Worm (Caenorhabditis elegans) whole organism, L2 larva: ENCODE data around the gene mes-1.

ENCODE experiments used
- C34F6.9 ChIP-seq: fragments of 150-350 bp; optimal IDR thresholded peaks from 2 replicates; lab custom pipeline; 2014; ENCODE audit warnings: missing biosample characterization, missing genetic modification characterization
- F13H6.1 ChIP-seq: sonication (generic microtip); optimal IDR thresholded peaks from 2 replicates; lab custom pipeline; 2016; ENCODE audit warnings: missing genetic modification characterization, missing compliant biosample characterization
- Y55F3AM.14 ChIP-seq: fragments of 200-800 bp; sonication (Bioruptor generic); optimal IDR thresholded peaks from 2 replicates; lab custom pipeline; 2018; ENCODE audit warnings: mild to moderate bottlenecking, missing genetic modification characterization, missing compliant biosample characterization
- ZK546.5 ChIP-seq: sonication (generic microtip); optimal IDR thresholded peaks from 2 replicates; lab custom pipeline; 2017; ENCODE audit warnings: missing biosample characterization, missing genetic modification characterization
- alr-1 ChIP-seq: fragments of 150-350 bp; optimal IDR thresholded peaks from 2 replicates; lab custom pipeline; 2014; ENCODE audit warnings: missing biosample characterization, missing genetic modification characterization
- ama-1 ChIP-seq: fragments of 150-350 bp; optimal IDR thresholded peaks from 2 replicates; lab custom pipeline; 2018; ENCODE audit warnings: inconsistent platforms
- ceh-16 ChIP-seq: fragments of 150-350 bp; optimal IDR thresholded peaks from 2 replicates; lab custom pipeline; 2014; ENCODE audit warnings: missing biosample characterization, missing genetic modification characterization
- ceh-82 ChIP-seq: fragments of 150-350 bp; optimal IDR thresholded peaks from 2 replicates; lab custom pipeline; 2014; ENCODE audit warnings: missing biosample characterization, missing genetic modification characterization
- crh-2 ChIP-seq: sonication (generic microtip); optimal IDR thresholded peaks from 2 replicates; lab custom pipeline; 2017; ENCODE audit warnings: missing biosample characterization, missing genetic modification characterization
- dmd-4 ChIP-seq: sonication (generic microtip); optimal IDR thresholded peaks from 2 replicates; lab custom pipeline; 2017; ENCODE audit warnings: missing biosample characterization, missing genetic modification characterization
- elt-1 ChIP-seq: fragments of 150-350 bp; optimal IDR thresholded peaks from 2 replicates; lab custom pipeline; 2014; ENCODE audit warnings: missing biosample characterization, missing genetic modification characterization
- elt-3 ChIP-seq: sonication (generic microtip); optimal IDR thresholded peaks from 2 replicates; lab custom pipeline; 2017; ENCODE audit warnings: missing biosample characterization, missing genetic modification characterization
- fos-1 ChIP-seq: fragments of 150-350 bp; optimal IDR thresholded peaks from 2 replicates; lab custom pipeline; 2014; ENCODE audit warnings: missing biosample characterization, missing genetic modification characterization
- gmeb-1 ChIP-seq: fragments of 150-350 bp; optimal IDR thresholded peaks from 2 replicates; lab custom pipeline; 2014; ENCODE audit warnings: missing biosample characterization, missing genetic modification characterization
- lin-11 ChIP-seq: fragments of 150-350 bp; sonication (generic microtip); optimal IDR thresholded peaks from 2 replicates; lab custom pipeline; 2014; ENCODE audit warnings: missing biosample characterization, missing genetic modification characterization, inconsistent platforms, mixed read lengths
- lin-13 ChIP-seq: fragments of 150-350 bp; optimal IDR thresholded peaks from 2 replicates; lab custom pipeline; 2014; ENCODE audit warnings: missing biosample characterization, missing genetic modification reagents, missing genetic modification characterization
- lsy-2 ChIP-seq, 2 experiments: fragments of 150-350 bp in 1 of 2; sonication (generic microtip) in 1 of 2; optimal IDR thresholded peaks; 2 replicates each; lab custom pipeline; 2014 to 2017; ENCODE audit warnings: missing biosample characterization in 2 of 2, missing genetic modification characterization in 2 of 2
- mbf-1 ChIP-seq: sonication (generic microtip); optimal IDR thresholded peaks from 2 replicates; lab custom pipeline; 2017; ENCODE audit warnings: missing biosample characterization, missing genetic modification characterization
- mdl-1 ChIP-seq, 2 experiments: fragments of 150-350 bp in 1 of 2; sonication (generic microtip) in 1 of 2; optimal IDR thresholded peaks; 2 replicates each; lab custom pipeline; 2017; ENCODE audit warnings: missing biosample characterization in 2 of 2, missing genetic modification characterization in 2 of 2
- nhr-10 ChIP-seq: sonication (generic microtip); optimal IDR thresholded peaks from 2 replicates; lab custom pipeline; 2017; ENCODE audit warnings: missing biosample characterization, missing genetic modification characterization
- nhr-12 ChIP-seq: fragments of 150-350 bp; optimal IDR thresholded peaks from 2 replicates; lab custom pipeline; 2014; ENCODE audit warnings: missing biosample characterization, missing genetic modification characterization
- nhr-129 ChIP-seq: fragments of 150-350 bp; optimal IDR thresholded peaks from 2 replicates; lab custom pipeline; 2014; ENCODE audit warnings: missing biosample characterization, missing genetic modification characterization
- nhr-21 ChIP-seq: fragments of 150-350 bp; optimal IDR thresholded peaks from 2 replicates; lab custom pipeline; 2014; ENCODE audit warnings: missing biosample characterization, missing genetic modification characterization
- nhr-237 ChIP-seq: fragments of 150-350 bp; optimal IDR thresholded peaks from 2 replicates; lab custom pipeline; 2014; ENCODE audit warnings: missing biosample characterization, missing genetic modification characterization
- nhr-25 ChIP-seq: fragments of 150-350 bp; sonication (generic microtip); optimal IDR thresholded peaks from 3 replicates; lab custom pipeline; 2014; ENCODE audit warnings: missing biosample characterization, missing genetic modification characterization
- nhr-77 ChIP-seq: fragments of 150-350 bp; optimal IDR thresholded peaks from 2 replicates; lab custom pipeline; 2014; ENCODE audit warnings: missing biosample characterization, missing genetic modification characterization
- sem-4 ChIP-seq: fragments of 150-350 bp; optimal IDR thresholded peaks from 2 replicates; lab custom pipeline; 2014; ENCODE audit warnings: missing biosample characterization, missing genetic modification reagents, missing genetic modification characterization
- skn-1 ChIP-seq: sonication (generic microtip); optimal IDR thresholded peaks from 2 replicates; lab custom pipeline; 2017; ENCODE audit warnings: missing biosample characterization, missing genetic modification characterization
- sma-3 ChIP-seq: sonication (generic microtip); optimal IDR thresholded peaks from 2 replicates; lab custom pipeline; 2016; ENCODE audit warnings: missing genetic modification reagents, missing genetic modification characterization, missing compliant biosample characterization
- sma-9 ChIP-seq, 2 experiments: fragments of 150-350 bp in 1 of 2; sonication (generic microtip) in 1 of 2; optimal IDR thresholded peaks; 2 replicates each; lab custom pipeline; 2014 to 2016; ENCODE audit warnings: missing genetic modification characterization in 2 of 2, mild to moderate bottlenecking in 1 of 2, missing biosample characterization in 1 of 2, missing compliant biosample characterization in 1 of 2, missing genetic modification reagents in 1 of 2, moderate library complexity in 1 of 2
- snpc-4 ChIP-seq: fragments of 150-350 bp; optimal IDR thresholded peaks from 2 replicates; lab custom pipeline; 2014; ENCODE audit warnings: missing biosample characterization, missing genetic modification characterization
- unc-39 ChIP-seq: fragments of 150-350 bp; optimal IDR thresholded peaks from 2 replicates; lab custom pipeline; 2014; ENCODE audit warnings: missing biosample characterization, missing genetic modification characterization
- unc-62 ChIP-seq: fragments of 150-350 bp; optimal IDR thresholded peaks from 2 replicates; lab custom pipeline; 2014; ENCODE audit warnings: missing biosample characterization, missing genetic modification reagents, missing genetic modification characterization
- zag-1 ChIP-seq: fragments of 150-350 bp; optimal IDR thresholded peaks from 2 replicates; lab custom pipeline; 2014; ENCODE audit warnings: missing biosample characterization, missing genetic modification characterization
- ztf-1 ChIP-seq: fragments of 200-800 bp; sonication (Bioruptor generic); conservative IDR thresholded peaks from 2 replicates; pipeline ENCODE4 v1.3.6; 2022; ENCODE audit warnings: missing genetic modification characterization, missing compliant biosample characterization
- ztf-11 ChIP-seq: sonication (generic microtip); optimal IDR thresholded peaks from 2 replicates; lab custom pipeline; 2017; ENCODE audit warnings: missing biosample characterization, missing genetic modification characterization
- ztf-4 ChIP-seq: fragments of 150-350 bp; optimal IDR thresholded peaks from 2 replicates; lab custom pipeline; 2014; ENCODE audit warnings: missing biosample characterization, missing genetic modification characterization

Gene mes-1

DNA sequence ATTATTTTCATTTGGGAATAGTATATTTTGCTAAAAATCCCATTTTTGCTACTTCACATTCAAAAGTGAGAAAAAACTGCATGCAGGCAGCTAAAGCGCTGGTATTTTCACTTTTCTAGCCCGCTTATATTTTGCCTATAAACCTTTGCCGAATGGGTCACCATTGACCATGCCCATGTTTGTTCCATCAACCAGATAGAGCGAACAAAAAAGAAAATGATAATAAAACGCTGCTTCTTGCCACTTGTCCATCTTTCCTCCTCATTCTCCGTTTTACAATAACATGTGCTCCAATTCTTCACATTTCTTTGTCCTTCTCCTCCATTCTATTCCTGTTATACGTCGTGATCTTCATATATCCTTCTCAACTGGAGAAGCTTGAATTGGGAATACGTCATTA, 33.6 kb upstream of the mes-1 start, which contains the start of gene tag-241:
Gene tag-241, plus strand, starts transcription at position 301 of the 400 bp plus-strand sequence.
- TF ChIP-seq sem-4 (tag; lab: Kevin White, UChicago) (no peak), ceh-16 (tag; lab: Kevin White, UChicago) (no peak), elt-3 (tag; lab: Kevin White, UChicago) (no peak), mbf-1 (tag; lab: Kevin White, UChicago) (no peak), lin-13 (GFP tag; lab: Kevin White, UChicago) (no peak), gmeb-1 (no peak), dmd-4 (no peak), ceh-82 (no peak), nhr-21 (tag; lab: Kevin White, UChicago) (no peak), unc-62 (GFP tag; lab: Kevin White, UChicago) (no peak), unc-39 (tag; lab: Kevin White, UChicago) (no peak), nhr-129 (tag; lab: Kevin White, UChicago) (no peak), lsy-2 (tag; optimal IDR thresholded peaks at IDR 0.05; lab: Kevin White, UChicago) (no peak), ZK546.5 (no peak), F13H6.1 (tag; lab: Kevin White, UChicago) (no peak), alr-1 (tag; lab: Kevin White, UChicago) (no peak), lin-11 (tag; lab: Kevin White, UChicago) (no peak), nhr-25 (no peak), ztf-4 (tag; lab: Kevin White, UChicago) (no peak), nhr-10 (tag; lab: Kevin White, UChicago) (no peak)

DNA sequence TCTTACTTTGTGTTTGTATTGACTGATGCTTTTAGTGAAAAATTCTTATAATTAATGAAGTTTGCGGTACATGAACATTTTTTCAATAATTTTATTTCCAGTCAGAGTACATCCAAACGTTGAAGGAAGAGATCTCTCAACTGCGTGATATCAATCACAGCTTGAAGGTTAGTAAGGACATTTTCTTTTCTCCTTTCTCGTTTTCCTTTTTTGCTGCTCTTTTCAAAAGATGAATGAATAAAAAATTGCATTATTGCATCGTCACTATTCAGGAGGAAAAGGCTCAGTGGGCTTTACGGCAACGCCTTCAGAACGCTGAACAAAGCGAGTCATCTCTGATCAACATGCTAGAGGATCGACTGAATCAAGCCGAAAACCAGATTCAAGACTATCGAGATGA, 30.4 kb upstream of the mes-1 start:
- TF ChIP-seq unc-39 (tag; lab: Kevin White, UChicago): no peak

- TF ChIP-seq ama-1 (lab: Kevin White, UChicago): no peak
- no peak for TF ChIP-seq skn-1 (tag; lab: Kevin White, UChicago)
- TF ChIP-seq lin-11 (tag; lab: Kevin White, UChicago): no peak
- TF ChIP-seq ztf-11 (tag; lab: Kevin White, UChicago): no peak
- no peak for TF ChIP-seq ceh-16 (tag; lab: Kevin White, UChicago)
- no peak for TF ChIP-seq ZK546.5
- TF ChIP-seq sem-4 (tag; lab: Kevin White, UChicago): no peak
- TF ChIP-seq nhr-21 (tag; lab: Kevin White, UChicago): no peak
- no peak for TF ChIP-seq zag-1 (tag; lab: Kevin White, UChicago)
- no peak for TF ChIP-seq ztf-1 (GFP tag; lab: Robert Waterston, UW)
- no peak for TF ChIP-seq nhr-10 (tag; lab: Kevin White, UChicago)
- no peak for TF ChIP-seq dmd-4
- no peak for TF ChIP-seq nhr-25
- TF ChIP-seq fos-1 (tag; lab: Kevin White, UChicago): no peak
Observed at ce11 chrX:11827528-11827927, 29.8 kb upstream of the mes-1 start.

- TF ChIP-seq gmeb-1: no peak
- no peak for TF ChIP-seq elt-3 (tag; lab: Kevin White, UChicago)
- no peak for TF ChIP-seq snpc-4 (tag; lab: Kevin White, UChicago)
- TF ChIP-seq elt-1 (tag; lab: Kevin White, UChicago): no peak
- TF ChIP-seq zag-1 (tag; lab: Kevin White, UChicago): no peak
- TF ChIP-seq sma-9 (GFP tag; optimal IDR thresholded peaks at IDR 0.05; lab: Kevin White, UChicago): no peak
- no peak for TF ChIP-seq sma-9 (tag; optimal IDR thresholded peaks at IDR 0.05; lab: Kevin White, UChicago)
- TF ChIP-seq lin-13 (GFP tag; lab: Kevin White, UChicago): no peak
Observed at ce11 chrX:11828661-11829060, 28.6 kb upstream of the mes-1 start.

ce11 chrX:11837378-11837777, 19.9 kb upstream of the mes-1 start, which contains the start of gene taf-7.1:
Gene taf-7.1 (minus strand): TSS chrX:11837478.
- TF ChIP-seq nhr-237 (tag; lab: Kevin White, UChicago) (no peak), unc-39 (tag; lab: Kevin White, UChicago) (no peak), nhr-77 (tag; lab: Kevin White, UChicago) (no peak), gmeb-1 (no peak), Y55F3AM.14 (GFP tag; lab: Kevin White, UChicago) (no peak), lsy-2 (tag; optimal IDR thresholded peaks at IDR 0.05; lab: Kevin White, UChicago) (no peak), sem-4 (tag; lab: Kevin White, UChicago) (no peak), crh-2 (tag; lab: Kevin White, UChicago) (no peak), sma-3 (no peak), nhr-12 (no peak), mdl-1 (tag; optimal IDR thresholded peaks at IDR 0.05; lab: Kevin White, UChicago) (no peak), ZK546.5 (no peak), C34F6.9 (tag; lab: Kevin White, UChicago) (no peak), zag-1 (tag; lab: Kevin White, UChicago) (no peak), ceh-82 (no peak)
